Worm (Caenorhabditis elegans) whole organism, young adult: ENCODE measurements around the gene hsp-3.

Experiments used
- B0019.2 ChIP-seq: fragments of 200-800 bp; sonication (Bioruptor generic); conservative IDR thresholded peaks from 2 replicates; pipeline ENCODE4 v1.3.6; 2022; ENCODE audit warnings: missing genetic modification reagents, missing genetic modification characterization, missing compliant biosample characterization
- D2030.7 ChIP-seq: fragments of 200-800 bp; sonication (Bioruptor generic); IDR thresholded peaks from 2 replicates; pipeline ENCODE4 v1.3.6; 2022; ENCODE audit warnings: missing genetic modification reagents, missing genetic modification characterization, missing compliant biosample characterization
- F10E7.11 ChIP-seq: sonication (generic microtip); optimal IDR thresholded peaks from 2 replicates; lab custom pipeline; 2017; ENCODE audit warnings: mild to moderate bottlenecking, missing genetic modification characterization, moderate library complexity, missing compliant biosample characterization
- F55B11.4 ChIP-seq: sonication (generic microtip); optimal IDR thresholded peaks from 2 replicates; lab custom pipeline; 2016; ENCODE audit warnings: missing compliant biosample characterization, missing genetic modification characterization, borderline replicate concordance; ENCODE audit not compliant: insufficient read depth
- T26A5.8 ChIP-seq: sonication (generic microtip); optimal IDR thresholded peaks from 2 replicates; lab custom pipeline; 2016; ENCODE audit warnings: missing genetic modification characterization, missing compliant biosample characterization
- Y53F4B.3 ChIP-seq: fragments of 200-800 bp; sonication (Bioruptor generic); IDR thresholded peaks from 2 replicates; pipeline ENCODE4 v1.3.6; 2022; ENCODE audit warnings: missing genetic modification reagents, missing genetic modification characterization, missing compliant biosample characterization
- Y53G8AR.9 ChIP-seq: fragments of 200-800 bp; sonication (Bioruptor generic); conservative IDR thresholded peaks from 2 replicates; pipeline ENCODE4 v1.3.6; 2022; ENCODE audit warnings: missing genetic modification reagents, missing genetic modification characterization, missing compliant biosample characterization
- Y56A3A.18 ChIP-seq: fragments of 200-800 bp; sonication (Bioruptor generic); IDR thresholded peaks from 2 replicates; pipeline ENCODE4 v1.3.6; 2022; ENCODE audit warnings: missing genetic modification reagents, missing genetic modification characterization, missing compliant biosample characterization
- Y79H2A.3 ChIP-seq: fragments of 200-800 bp; sonication (Bioruptor generic); conservative IDR thresholded peaks from 2 replicates; pipeline ENCODE4 v1.3.6; 2022; ENCODE audit warnings: missing genetic modification reagents, missing genetic modification characterization, missing compliant biosample characterization
- Y95B8A.8 ChIP-seq: fragments of 200-800 bp; sonication (Bioruptor generic); IDR thresholded peaks from 2 replicates; pipeline ENCODE4 v1.3.6; 2022; ENCODE audit warnings: missing genetic modification reagents, missing genetic modification characterization, missing compliant biosample characterization
- akir-1 ChIP-seq: fragments of 200-800 bp; sonication (Bioruptor generic); optimal IDR thresholded peaks from 2 replicates; lab custom pipeline; 2018; ENCODE audit warnings: mild to moderate bottlenecking, missing genetic modification characterization, moderate library complexity, missing compliant biosample characterization
- ama-1 ChIP-seq, 3 experiments: fragments of 150-350 bp in 1 of 3; sonication (generic microtip) in 2 of 3; optimal IDR thresholded peaks; 2 replicates each; lab custom pipeline; 2014 to 2018; ENCODE audit warnings: missing biosample characterization in 2 of 3, missing genetic modification characterization in 2 of 3, missing genetic modification reagents in 2 of 3
- aptf-2 ChIP-seq: fragments of 200-800 bp; sonication (Bioruptor generic); conservative IDR thresholded peaks from 2 replicates; pipeline ENCODE4 v1.3.6; 2022; ENCODE audit warnings: missing genetic modification reagents, missing genetic modification characterization, missing compliant biosample characterization
- atf-7 ChIP-seq: sonication (generic microtip); optimal IDR thresholded peaks from 2 replicates; lab custom pipeline; 2017; ENCODE audit warnings: mild to moderate bottlenecking, missing genetic modification characterization, missing compliant biosample characterization
- attf-6 ChIP-seq: fragments of 200-800 bp; sonication (Bioruptor generic); IDR thresholded peaks from 2 replicates; pipeline ENCODE4 v1.3.6; 2022; ENCODE audit warnings: missing genetic modification reagents, missing genetic modification characterization, missing compliant biosample characterization
- bed-2 ChIP-seq: fragments of 200-800 bp; sonication (Bioruptor generic); IDR thresholded peaks from 2 replicates; pipeline ENCODE4 v1.3.6; 2022; ENCODE audit warnings: missing genetic modification reagents, missing genetic modification characterization, missing compliant biosample characterization
- ceh-40 ChIP-seq: fragments of 200-800 bp; sonication (Bioruptor generic); IDR thresholded peaks from 2 replicates; pipeline ENCODE4 v1.3.6; 2022; ENCODE audit warnings: missing genetic modification characterization, missing compliant biosample characterization
- ceh-91 ChIP-seq: fragments of 200-800 bp; sonication (Bioruptor generic); IDR thresholded peaks from 2 replicates; pipeline ENCODE4 v1.3.6; 2022; ENCODE audit warnings: missing genetic modification reagents, missing genetic modification characterization, missing compliant biosample characterization
- die-1 ChIP-seq: sonication (generic microtip); optimal IDR thresholded peaks from 2 replicates; lab custom pipeline; 2016; ENCODE audit warnings: missing genotype, mild to moderate bottlenecking, missing genetic modification characterization, missing compliant biosample characterization
- egl-18 ChIP-seq: fragments of 200-800 bp; sonication (Bioruptor generic); IDR thresholded peaks from 2 replicates; pipeline ENCODE4 v1.3.6; 2022; ENCODE audit warnings: missing genetic modification reagents, missing genetic modification characterization, missing compliant biosample characterization
- gei-17 ChIP-seq: fragments of 200-800 bp; sonication (Bioruptor generic); optimal IDR thresholded peaks from 2 replicates; lab custom pipeline; 2018; ENCODE audit warnings: mild to moderate bottlenecking, missing genetic modification characterization, missing compliant biosample characterization
- him-1 ChIP-seq: sonication (generic microtip); optimal IDR thresholded peaks from 2 replicates; lab custom pipeline; 2016; ENCODE audit warnings: missing genotype, missing genetic modification reagents, missing genetic modification characterization, missing compliant biosample characterization
- lin-26 ChIP-seq: fragments of 200-800 bp; sonication (Bioruptor generic); IDR thresholded peaks from 2 replicates; pipeline ENCODE4 v1.3.6; 2022; ENCODE audit warnings: missing genetic modification reagents, missing genetic modification characterization, missing compliant biosample characterization
- lir-1 ChIP-seq: fragments of 200-800 bp; sonication (Bioruptor generic); conservative IDR thresholded peaks from 2 replicates; pipeline ENCODE4 v1.3.6; 2022; ENCODE audit warnings: missing genetic modification reagents, missing genetic modification characterization, missing compliant biosample characterization
- lsl-1 ChIP-seq: fragments of 200-800 bp; sonication (Bioruptor generic); optimal IDR thresholded peaks from 2 replicates; lab custom pipeline; 2018; ENCODE audit warnings: mild to moderate bottlenecking, missing genetic modification characterization, moderate library complexity, missing compliant biosample characterization
- madf-3 ChIP-seq: fragments of 200-800 bp; sonication (Bioruptor generic); IDR thresholded peaks from 2 replicates; pipeline ENCODE4 v1.3.6; 2022; ENCODE audit warnings: missing genetic modification reagents, missing genetic modification characterization, missing compliant biosample characterization
- madf-8 ChIP-seq: fragments of 200-800 bp; sonication (Bioruptor generic); conservative IDR thresholded peaks from 2 replicates; pipeline ENCODE4 v1.3.6; 2022; ENCODE audit warnings: missing genetic modification reagents, missing genetic modification characterization, missing compliant biosample characterization
- mcd-1 ChIP-seq: fragments of 200-800 bp; sonication (Bioruptor generic); IDR thresholded peaks from 2 replicates; pipeline ENCODE4 v1.3.6; 2022; ENCODE audit warnings: missing genetic modification reagents, missing genetic modification characterization, missing compliant biosample characterization
- mel-28 ChIP-seq: sonication (generic microtip); optimal IDR thresholded peaks from 2 replicates; lab custom pipeline; 2016; ENCODE audit warnings: borderline replicate concordance, mild to moderate bottlenecking, missing genetic modification characterization, missing compliant biosample characterization
- mes-4 ChIP-seq: sonication (generic microtip); optimal IDR thresholded peaks from 2 replicates; lab custom pipeline; 2016; ENCODE audit warnings: missing genotype, missing genetic modification characterization, missing compliant biosample characterization
- nhr-120 ChIP-seq: fragments of 200-800 bp; sonication (Bioruptor generic); IDR thresholded peaks from 2 replicates; pipeline ENCODE4 v1.3.6; 2022; ENCODE audit warnings: missing genetic modification characterization, missing compliant biosample characterization
- pha-4 ChIP-seq: fragments of 150-350 bp; sonication (generic microtip); optimal IDR thresholded peaks from 2 replicates; lab custom pipeline; 2014; ENCODE audit warnings: missing biosample characterization, missing genetic modification reagents, missing genetic modification characterization
- rcor-1 ChIP-seq: fragments of 200-800 bp; sonication (Bioruptor generic); IDR thresholded peaks from 2 replicates; pipeline ENCODE4 v1.3.6; 2022; ENCODE audit warnings: missing genetic modification reagents, missing genetic modification characterization, missing compliant biosample characterization
- sea-2 ChIP-seq: fragments of 200-800 bp; sonication (Bioruptor generic); IDR thresholded peaks from 2 replicates; pipeline ENCODE4 v1.3.6; 2022; ENCODE audit warnings: missing genetic modification characterization, missing compliant biosample characterization
- snpc-4 ChIP-seq, 5 experiments: fragments of 150-350 bp in 1 of 5; sonication (generic microtip) in 4 of 5; optimal IDR thresholded peaks; 2 replicates each; lab custom pipeline; 2014 to 2018; ENCODE audit warnings: missing genetic modification characterization in 5 of 5, missing biosample characterization in 3 of 5, antibody characterized with exemption in 2 of 5, mild to moderate bottlenecking in 2 of 5, missing compliant biosample characterization in 2 of 5, missing genotype in 2 of 5, moderate library complexity in 2 of 5, missing genetic modification reagents in 1 of 5
- sptf-2 ChIP-seq: fragments of 200-800 bp; sonication (Bioruptor generic); optimal IDR thresholded peaks from 2 replicates; lab custom pipeline; 2018; ENCODE audit warnings: mild to moderate bottlenecking, missing genetic modification characterization, missing compliant biosample characterization
- unc-62 ChIP-seq: fragments of 150-350 bp; optimal IDR thresholded peaks from 2 replicates; lab custom pipeline; 2014; ENCODE audit warnings: missing biosample characterization, missing genetic modification reagents, missing genetic modification characterization
- xnd-1 ChIP-seq: sonication (generic microtip); optimal IDR thresholded peaks from 2 replicates; lab custom pipeline; 2016; ENCODE audit warnings: missing genotype, missing genetic modification reagents, missing genetic modification characterization, missing compliant biosample characterization
- zfh-2 ChIP-seq: fragments of 200-800 bp; sonication (Bioruptor generic); conservative IDR thresholded peaks from 2 replicates; pipeline ENCODE4 v1.3.6; 2022; ENCODE audit warnings: missing genetic modification reagents, missing genetic modification characterization, missing compliant biosample characterization
- zim-3 ChIP-seq: sonication (generic microtip); optimal IDR thresholded peaks from 2 replicates; lab custom pipeline; 2017; ENCODE audit warnings: mild to moderate bottlenecking, missing genetic modification characterization, moderate library complexity, missing compliant biosample characterization
- ztf-22 ChIP-seq: fragments of 200-800 bp; sonication (Bioruptor generic); optimal IDR thresholded peaks from 2 replicates; lab custom pipeline; 2018; ENCODE audit warnings: mild to moderate bottlenecking, missing genetic modification characterization, moderate library complexity, missing compliant biosample characterization
- ztf-25 ChIP-seq: fragments of 200-800 bp; sonication (Bioruptor generic); IDR thresholded peaks from 2 replicates; pipeline ENCODE4 v1.3.6; 2022; ENCODE audit warnings: missing genetic modification reagents, missing genetic modification characterization, missing compliant biosample characterization
- ztf-26 ChIP-seq: sonication (generic microtip); optimal IDR thresholded peaks from 2 replicates; lab custom pipeline; 2017; ENCODE audit warnings: missing genetic modification characterization, missing compliant biosample characterization
- ztf-3 ChIP-seq: fragments of 200-800 bp; sonication (Bioruptor generic); optimal IDR thresholded peaks from 2 replicates; lab custom pipeline; 2018; ENCODE audit warnings: mild to moderate bottlenecking, missing genetic modification characterization, missing compliant biosample characterization
- ztf-6 ChIP-seq: fragments of 200-800 bp; sonication (Bioruptor generic); IDR thresholded peaks from 2 replicates; pipeline ENCODE4 v1.3.6; 2022; ENCODE audit warnings: missing genetic modification reagents, missing genetic modification characterization, missing compliant biosample characterization

hsp-3 gene

ce11 chrX:6092533-6092932 lies 609 bp upstream of the hsp-3 start:
- TF ChIP-seq ama-1 (optimal IDR thresholded peaks at IDR 0.05; lab: Kevin White, UChicago) (peak; percentile 36), ama-1 (GFP tag; optimal IDR thresholded peaks at IDR 0.05; lab: Kevin White, UChicago) (no peak), egl-18 (GFP tag; lab: Robert Waterston, UW) (no peak)

- TF ChIP-seq Y53F4B.3 (GFP tag; lab: Robert Waterston, UW) (no peak), pha-4 (tag; lab: Kevin White, UChicago) (no peak), bed-2 (GFP tag; lab: Robert Waterston, UW) (no peak), ztf-22 (GFP tag; lab: Kevin White, UChicago) (no peak), xnd-1 (tag; lab: Kevin White, UChicago) (no peak), mel-28 (tag; lab: Kevin White, UChicago) (no peak), gei-17 (GFP tag; lab: Kevin White, UChicago) (no peak), him-1 (tag; lab: Kevin White, UChicago) (no peak), mes-4 (tag; lab: Kevin White, UChicago) (no peak), lin-26 (no peak), sea-2 (GFP tag; lab: Robert Waterston, UW) (no peak), ztf-26 (tag; lab: Kevin White, UChicago) (no peak), ztf-3 (GFP tag; lab: Kevin White, UChicago) (no peak), ceh-91 (GFP tag; lab: Robert Waterston, UW) (no peak), mcd-1 (GFP tag; lab: Robert Waterston, UW) (no peak), die-1 (tag; lab: Kevin White, UChicago) (no peak), F55B11.4 (tag; lab: Kevin White, UChicago) (no peak), D2030.7 (GFP tag; lab: Robert Waterston, UW) (no peak)
These were observed 1.1 kb downstream of the hsp-3 start for ce11 chrX:6090779-6091178.

- TF ChIP-seq unc-62 (GFP tag; lab: Kevin White, UChicago), result no peak
- no peak for TF ChIP-seq akir-1 (GFP tag; lab: Kevin White, UChicago)
- TF ChIP-seq Y53G8AR.9 (GFP tag; lab: Robert Waterston, UW), result 0 out of 2 replicates have a peak, but pooled peaks have one; percentile 39
- no peak for TF ChIP-seq zfh-2 (GFP tag; lab: Robert Waterston, UW)
- TF ChIP-seq zim-3 (tag; lab: Kevin White, UChicago), result no peak
- TF ChIP-seq nhr-120, result no peak
- TF ChIP-seq B0019.2, result no peak
- no peak for TF ChIP-seq F10E7.11 (tag; lab: Kevin White, UChicago)
- TF ChIP-seq F55B11.4 (tag; lab: Kevin White, UChicago), result no peak
- TF ChIP-seq lsl-1 (GFP tag; lab: Kevin White, UChicago), result no peak
- no peak for TF ChIP-seq rcor-1 (GFP tag; lab: Robert Waterston, UW)
- TF ChIP-seq lir-1 (GFP tag; lab: Robert Waterston, UW), result no peak
- TF ChIP-seq madf-8 (GFP tag; lab: Robert Waterston, UW), result no peak
- no peak for TF ChIP-seq ztf-25 (GFP tag; lab: Robert Waterston, UW)
- TF ChIP-seq atf-7 (tag; lab: Kevin White, UChicago), result peak; percentile 41
- TF ChIP-seq Y56A3A.18, result peak; percentile 18; the same call in 1 of the 2 replicates
- TF ChIP-seq ama-1 (optimal IDR thresholded peaks at IDR 0.05; lab: Kevin White, UChicago), result no peak
- no peak for TF ChIP-seq ama-1 (GFP tag; optimal IDR thresholded peaks at IDR 0.05; lab: Kevin White, UChicago)
- no peak for TF ChIP-seq snpc-4 (GFP tag; optimal IDR thresholded peaks at IDR 0.05; lab: Kevin White, UChicago)
- no peak for TF ChIP-seq snpc-4 (tag; optimal IDR thresholded peaks at IDR 0.05; lab: Kevin White, UChicago)
- TF ChIP-seq die-1 (tag; lab: Kevin White, UChicago), result peak; percentile 20
- no peak for TF ChIP-seq T26A5.8 (tag; lab: Kevin White, UChicago)
- no peak for TF ChIP-seq ceh-40 (GFP tag; lab: Robert Waterston, UW)
- no peak for TF ChIP-seq Y79H2A.3 (GFP tag; lab: Robert Waterston, UW)
- TF ChIP-seq aptf-2 (GFP tag; lab: Robert Waterston, UW), result no peak
- no peak for TF ChIP-seq attf-6
- peak; percentile 12 for TF ChIP-seq sptf-2
- TF ChIP-seq ztf-6 (GFP tag; lab: Robert Waterston, UW), result no peak
- no peak for TF ChIP-seq mcd-1 (GFP tag; lab: Robert Waterston, UW)
- no peak for TF ChIP-seq madf-3 (GFP tag; lab: Robert Waterston, UW)
- TF ChIP-seq Y95B8A.8 (GFP tag; lab: Robert Waterston, UW), result no peak
These were observed 3.2 kb downstream of the hsp-3 start for ce11 chrX:6088718-6089117.
